Worm (Caenorhabditis elegans) whole organism, midembryonic: ENCODE data around the gene F45H10.2.

Source experiments
- T22C8.4 ChIP-seq: fragments of 200-800 bp; sonication (Bioruptor generic); IDR thresholded peaks from 2 replicates; pipeline ENCODE4 v1.3.6; 2022; ENCODE audit warnings: missing genetic modification characterization, missing compliant biosample characterization
- cog-1 ChIP-seq: sonication (generic microtip); optimal IDR thresholded peaks from 2 replicates; lab custom pipeline; 2016; ENCODE audit warnings: missing genetic modification characterization, missing compliant biosample characterization
- flt-1 ChIP-seq: fragments of 200-800 bp; sonication (Bioruptor generic); IDR thresholded peaks from 2 replicates; pipeline ENCODE4 v1.3.6; 2022; ENCODE audit warnings: missing genetic modification characterization, missing compliant biosample characterization
- ref-1 ChIP-seq: fragments of 200-800 bp; sonication (Bioruptor generic); conservative IDR thresholded peaks from 2 replicates; pipeline ENCODE4 v1.3.6; 2022; ENCODE audit warnings: missing genetic modification reagents, missing genetic modification characterization, missing compliant biosample characterization
- tab-1 ChIP-seq: fragments of 200-800 bp; sonication (Bioruptor generic); IDR thresholded peaks from 2 replicates; pipeline ENCODE4 v1.3.6; 2022; ENCODE audit warnings: missing genetic modification characterization, missing compliant biosample characterization
- ztf-23 ChIP-seq: fragments of 200-800 bp; sonication (Bioruptor generic); IDR thresholded peaks from 2 replicates; pipeline ENCODE4 v1.3.6; 2022; ENCODE audit warnings: missing genetic modification reagents, missing genetic modification characterization, missing compliant biosample characterization
- ztf-29 ChIP-seq: fragments of 200-800 bp; sonication (Bioruptor generic); IDR thresholded peaks from 2 replicates; pipeline ENCODE4 v1.3.6; 2022; ENCODE audit warnings: missing genetic modification reagents, missing genetic modification characterization, missing compliant biosample characterization

- TF ChIP-seq tab-1 (GFP tag; lab: Robert Waterston, UW) (no peak), ztf-23 (no peak), ref-1 (no peak), flt-1 (GFP tag; lab: Robert Waterston, UW) (no peak), ztf-29 (no peak), T22C8.4 (GFP tag; lab: Robert Waterston, UW) (no peak), cog-1 (tag; lab: Kevin White, UChicago) (no peak)
These were observed 1.5 kb downstream of the F45H10.2 start, which contains the start of gene alh-7 for ce11 chrII:13491254-13491889.
